Fruit fly (Drosophila melanogaster): Measurements from ENCODE around the gene Elys.
A peak's percentile ranks its signal among the peaks of the same experiment; 100 is the strongest.

Gene Elys

DNA sequence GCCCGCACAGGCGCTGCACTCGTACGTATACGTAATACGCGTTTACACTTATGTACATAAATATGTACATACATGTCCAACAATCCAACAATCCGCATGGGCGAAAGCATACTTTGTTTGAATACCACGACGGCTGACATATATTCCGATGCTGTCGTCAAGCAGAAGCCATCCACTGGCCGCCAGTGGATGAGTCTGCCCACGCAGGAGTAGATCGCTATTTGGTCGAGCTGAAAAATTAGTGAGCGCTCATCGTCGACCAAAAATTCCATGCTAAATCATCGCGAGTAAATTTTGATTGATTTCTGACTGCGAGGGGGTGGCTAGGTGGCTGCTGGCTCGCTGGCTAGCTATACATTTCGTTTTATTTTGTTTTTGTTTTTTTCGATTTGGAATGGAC is 49.6 kb upstream of the Elys start (continued):
- TF ChIP-seq chinmo (GFP tag; IDR thresholded peaks at IDR 0.05; ENCODE audit: partially characterized antibody), result 0 out of 4 replicates have a peak, but pooled peaks have one; percentile 64

- peak; percentile 23 for TF ChIP-seq nerfin-1 (tag; optimal IDR thresholded peaks at IDR 0.05)
- TF ChIP-seq ATbp (GFP tag; optimal IDR thresholded peaks at IDR 0.05), result peak; percentile 67
- TF ChIP-seq yki (optimal IDR thresholded peaks at IDR 0.05), result no peak
- peak; percentile 84 for TF ChIP-seq sob (GFP tag; IDR thresholded peaks at IDR 0.05)
- TF ChIP-seq CG30020 (tag; optimal IDR thresholded peaks at IDR 0.05), result peak; percentile 6
- TF ChIP-seq CG7745 (tag; optimal IDR thresholded peaks at IDR 0.05), result no peak
- TF ChIP-seq CG15479 (GFP tag; optimal IDR thresholded peaks at IDR 0.05), result no peak
- no peak for TF ChIP-seq her (GFP tag; optimal IDR thresholded peaks at IDR 0.05)
- TF ChIP-seq tin (GFP tag; optimal IDR thresholded peaks at IDR 0.05), result peak; percentile 73
- peak; percentile 50 for TF ChIP-seq trem (tag; optimal IDR thresholded peaks at IDR 0.05)
- peak; percentile 82 for TF ChIP-seq sug (tag; optimal IDR thresholded peaks at IDR 0.05)
- no peak for TF ChIP-seq CG2129 (GFP tag; IDR thresholded peaks at IDR 0.05; ENCODE audit: partially characterized antibody)
- peak; percentile 40 for TF ChIP-seq Mad (GFP tag; optimal IDR thresholded peaks at IDR 0.05)
- no peak for TF ChIP-seq CG3838 (GFP tag; optimal IDR thresholded peaks at IDR 0.05)
- 0 out of 2 replicates have a peak, but pooled peaks have one; percentile 14 for TF ChIP-seq ham (GFP tag; IDR thresholded peaks at IDR 0.05)
- peak; percentile 72 for TF ChIP-seq tio (GFP tag; optimal IDR thresholded peaks at IDR 0.05)
- peak; percentile 93 for TF ChIP-seq Rfx (GFP tag; IDR thresholded peaks at IDR 0.05)
- TF ChIP-seq kay (GFP tag; optimal IDR thresholded peaks at IDR 0.05), result peak; percentile 68
- peak; percentile 87 for TF ChIP-seq CG7839 (tag; optimal IDR thresholded peaks at IDR 0.05)
- no peak for TF ChIP-seq D (optimal IDR thresholded peaks at IDR 0.05)
- peak; percentile 62 for TF ChIP-seq D (GFP tag; optimal IDR thresholded peaks at IDR 0.05)
- peak; percentile 59 for TF ChIP-seq Hand (GFP tag; optimal IDR thresholded peaks at IDR 0.05)
- peak; percentile 75 for TF ChIP-seq MBD-R2 (GFP tag; IDR thresholded peaks at IDR 0.05)
- TF ChIP-seq crc (GFP tag; optimal IDR thresholded peaks at IDR 0.05), result peak; percentile 36
- TF ChIP-seq CG7357 (GFP tag; IDR thresholded peaks at IDR 0.05), result peak; percentile 56; the same call in 1 of the 3 replicates
- TF ChIP-seq Aef1 (GFP tag; IDR thresholded peaks at IDR 0.05), result peak; percentile 77
- no peak for TF ChIP-seq CG42726 (GFP tag; IDR thresholded peaks at IDR 0.05; ENCODE audit: partially characterized antibody)
- peak; percentile 58 for TF ChIP-seq az2 (GFP tag; optimal IDR thresholded peaks at IDR 0.05)
- peak; percentile 80 for TF ChIP-seq gem (tag; optimal IDR thresholded peaks at IDR 0.05)
- TF ChIP-seq Ptx1 (GFP tag; IDR thresholded peaks at IDR 0.05), result peak; percentile 82
- TF ChIP-seq CG4707 (GFP tag; optimal IDR thresholded peaks at IDR 0.05), result peak; percentile 13
- TF ChIP-seq repo (GFP tag; optimal IDR thresholded peaks at IDR 0.05), result peak; percentile 43
- peak; percentile 20 for TF ChIP-seq Ets97D (GFP tag; optimal IDR thresholded peaks at IDR 0.05)
- TF ChIP-seq CG4730 (GFP tag; IDR thresholded peaks at IDR 0.05), result peak; percentile 62
- no peak for TF ChIP-seq CG33557 (GFP tag; optimal IDR thresholded peaks at IDR 0.05)
- peak; percentile 86 for TF ChIP-seq dysf (GFP tag; IDR thresholded peaks at IDR 0.05)
- TF ChIP-seq D19B (GFP tag; optimal IDR thresholded peaks at IDR 0.05), result peak; percentile 43
- TF ChIP-seq danr (GFP tag; IDR thresholded peaks at IDR 0.05), result peak; percentile 53
- peak; percentile 21 for TF ChIP-seq nom (GFP tag; optimal IDR thresholded peaks at IDR 0.05)
- peak; percentile 73 for TF ChIP-seq CG6689 (GFP tag; IDR thresholded peaks at IDR 0.05)
- TF ChIP-seq CG13123 (GFP tag; optimal IDR thresholded peaks at IDR 0.05), result peak; percentile 35
- peak; percentile 33 for TF ChIP-seq exex (tag; optimal IDR thresholded peaks at IDR 0.05)
- TF ChIP-seq Nf-YB (GFP tag; optimal IDR thresholded peaks at IDR 0.05), result peak; percentile 36
- peak; percentile 67 for TF ChIP-seq CG4820 (GFP tag; optimal IDR thresholded peaks at IDR 0.05)
- TF ChIP-seq maf-S (GFP tag; optimal IDR thresholded peaks at IDR 0.05), result peak; percentile 2
- peak; percentile 26 for TF ChIP-seq CG18011 (GFP tag; optimal IDR thresholded peaks at IDR 0.05)
- TF ChIP-seq Dfd (GFP tag; optimal IDR thresholded peaks at IDR 0.05), result no peak
- peak; percentile 88 for TF ChIP-seq row (GFP tag; IDR thresholded peaks at IDR 0.05)
- no peak for TF ChIP-seq ro (GFP tag; IDR thresholded peaks at IDR 0.05)
These were observed 48.2 kb upstream of the Elys start for dm6 chrX:19603953-19604352.

Data from whole organism, embryonic.